Worm (Caenorhabditis elegans) whole organism, L1 larva: ENCODE results near the gene srh-248.

Experiments used
- C16A3.4 ChIP-seq: fragments of 150-350 bp; optimal IDR thresholded peaks from 2 replicates; lab custom pipeline; 2014; ENCODE audit warnings: missing biosample characterization, missing genetic modification characterization
- Y116A8C.19 ChIP-seq: sonication (generic microtip); optimal IDR thresholded peaks from 2 replicates; lab custom pipeline; 2016; ENCODE audit warnings: missing compliant biosample characterization, missing genetic modification characterization, borderline replicate concordance
- ama-1 ChIP-seq: fragments of 150-350 bp; optimal IDR thresholded peaks from 2 replicates; lab custom pipeline; 2014
- ceh-88 ChIP-seq: fragments of 200-800 bp; sonication (Bioruptor generic); IDR thresholded peaks from 2 replicates; pipeline ENCODE4 v1.3.6; 2022; ENCODE audit warnings: missing genetic modification characterization, missing compliant biosample characterization
- ceh-90 ChIP-seq: sonication (generic microtip); optimal IDR thresholded peaks from 2 replicates; lab custom pipeline; 2016; ENCODE audit warnings: missing genetic modification characterization, missing compliant biosample characterization
- ces-1 ChIP-seq: fragments of 150-350 bp; optimal IDR thresholded peaks from 2 replicates; lab custom pipeline; 2014; ENCODE audit warnings: missing biosample characterization, missing genetic modification reagents, missing genetic modification characterization
- efl-1 ChIP-seq, 4 experiments: fragments of 150-350 bp; optimal IDR thresholded peaks in 3 of 4; peaks in 1 of 4; 1 replicate in 1 of 4; 2 replicates in 3 of 4; lab custom pipeline; 2014; ENCODE audit warnings: missing biosample characterization in 2 of 4, missing genetic modification characterization in 2 of 4, missing genetic modification reagents in 2 of 4
- efl-3 ChIP-seq: fragments of 200-800 bp; sonication (Bioruptor generic); optimal IDR thresholded peaks from 2 replicates; lab custom pipeline; 2018; ENCODE audit warnings: mild to moderate bottlenecking, missing genetic modification characterization, missing compliant biosample characterization
- elt-2 ChIP-seq: sonication (generic microtip); optimal IDR thresholded peaks from 2 replicates; lab custom pipeline; 2016; ENCODE audit warnings: missing genetic modification characterization, mild to moderate bottlenecking, inconsistent platforms, missing compliant biosample characterization, missing genetic modification reagents
- ets-5 ChIP-seq: fragments of 200-800 bp; sonication (Bioruptor generic); IDR thresholded peaks from 2 replicates; pipeline ENCODE4 v1.3.6; 2022; ENCODE audit warnings: missing genetic modification characterization, missing compliant biosample characterization
- fkh-10 ChIP-seq: sonication (generic microtip); optimal IDR thresholded peaks from 2 replicates; lab custom pipeline; 2017; ENCODE audit warnings: missing biosample characterization, missing genetic modification reagents, missing genetic modification characterization
- grh-1 ChIP-seq: fragments of 200-800 bp; sonication (Bioruptor generic); IDR thresholded peaks from 2 replicates; pipeline ENCODE4 v1.3.6; 2022; ENCODE audit warnings: missing genetic modification reagents, missing genetic modification characterization, missing compliant biosample characterization
- lin-14 ChIP-seq: fragments of 200-800 bp; sonication (Bioruptor generic); optimal IDR thresholded peaks from 2 replicates; lab custom pipeline; 2018; ENCODE audit warnings: mild to moderate bottlenecking, missing genetic modification characterization, moderate library complexity, missing compliant biosample characterization
- lin-35 ChIP-seq, 2 experiments: fragments of 150-350 bp; optimal IDR thresholded peaks; 2 replicates each; lab custom pipeline; 2014; ENCODE audit warnings: missing biosample characterization in 2 of 2, missing genetic modification characterization in 2 of 2, missing genetic modification reagents in 2 of 2
- lin-39 ChIP-seq: fragments of 150-350 bp; optimal IDR thresholded peaks from 2 replicates; lab custom pipeline; 2014; ENCODE audit warnings: missing biosample characterization, missing genetic modification reagents, missing genetic modification characterization
- mdl-1 ChIP-seq, 2 experiments: fragments of 150-350 bp; optimal IDR thresholded peaks; 2 replicates each; lab custom pipeline; 2014 to 2017; ENCODE audit warnings: missing biosample characterization in 2 of 2, missing genetic modification characterization in 2 of 2, inconsistent platforms in 1 of 2
- mef-2 ChIP-seq: fragments of 150-350 bp; optimal IDR thresholded peaks from 2 replicates; lab custom pipeline; 2014; ENCODE audit warnings: missing biosample characterization, missing genetic modification characterization
- mep-1 ChIP-seq: fragments of 150-350 bp; optimal IDR thresholded peaks from 2 replicates; lab custom pipeline; 2014; ENCODE audit warnings: missing biosample characterization, missing genetic modification characterization
- nhr-12 ChIP-seq: sonication (generic microtip); optimal IDR thresholded peaks from 2 replicates; lab custom pipeline; 2017; ENCODE audit warnings: missing biosample characterization, missing genetic modification characterization
- nhr-20 ChIP-seq: sonication (generic microtip); optimal IDR thresholded peaks from 2 replicates; lab custom pipeline; 2016; ENCODE audit warnings: mild to moderate bottlenecking, missing genetic modification characterization, missing compliant biosample characterization
- nhr-71 ChIP-seq: sonication (generic microtip); optimal IDR thresholded peaks from 2 replicates; lab custom pipeline; 2016; ENCODE audit warnings: mild to moderate bottlenecking, missing genetic modification characterization, moderate library complexity, missing compliant biosample characterization
- nhr-77 ChIP-seq: fragments of 150-350 bp; optimal IDR thresholded peaks from 2 replicates; lab custom pipeline; 2014; ENCODE audit warnings: missing biosample characterization, missing genetic modification characterization
- nhr-84 ChIP-seq: sonication (generic microtip); optimal IDR thresholded peaks from 2 replicates; lab custom pipeline; 2017; ENCODE audit warnings: missing biosample characterization, missing genetic modification characterization
- pag-3 ChIP-seq: sonication (generic microtip); optimal IDR thresholded peaks from 2 replicates; lab custom pipeline; 2017; ENCODE audit warnings: missing genetic modification characterization, mild to moderate bottlenecking, missing compliant biosample characterization, antibody characterized with exemption, borderline replicate concordance; ENCODE audit not compliant: insufficient read depth
- pax-3 ChIP-seq: fragments of 200-800 bp; sonication (Bioruptor generic); optimal IDR thresholded peaks from 2 replicates; lab custom pipeline; 2018; ENCODE audit warnings: mild to moderate bottlenecking, missing genetic modification characterization, moderate library complexity, missing compliant biosample characterization
- rnt-1 ChIP-seq: sonication (generic microtip); optimal IDR thresholded peaks from 2 replicates; lab custom pipeline; 2016; ENCODE audit warnings: mild to moderate bottlenecking, missing genetic modification characterization, moderate library complexity, missing compliant biosample characterization
- snpc-4 ChIP-seq: fragments of 150-350 bp; optimal IDR thresholded peaks from 2 replicates; lab custom pipeline; 2014; ENCODE audit warnings: missing biosample characterization, missing genetic modification characterization
- snu-23 ChIP-seq: sonication (generic microtip); optimal IDR thresholded peaks from 2 replicates; lab custom pipeline; 2016; ENCODE audit warnings: missing genetic modification characterization, missing compliant biosample characterization
- sox-4 ChIP-seq: sonication (generic microtip); optimal IDR thresholded peaks from 2 replicates; lab custom pipeline; 2016; ENCODE audit warnings: missing genetic modification characterization, missing compliant biosample characterization
- sptf-1 ChIP-seq: fragments of 150-350 bp; optimal IDR thresholded peaks from 2 replicates; lab custom pipeline; 2014; ENCODE audit warnings: missing biosample characterization, missing genetic modification characterization
- sup-37 ChIP-seq: fragments of 200-800 bp; sonication (Bioruptor generic); optimal IDR thresholded peaks from 2 replicates; lab custom pipeline; 2018; ENCODE audit warnings: mild to moderate bottlenecking, missing genetic modification characterization, missing compliant biosample characterization
- tlp-1 ChIP-seq: fragments of 150-350 bp; optimal IDR thresholded peaks from 2 replicates; lab custom pipeline; 2014; ENCODE audit warnings: missing biosample characterization, missing genetic modification characterization
- unc-98 ChIP-seq: fragments of 200-800 bp; sonication (Bioruptor generic); IDR thresholded peaks from 2 replicates; pipeline ENCODE4 v1.3.6; 2022; ENCODE audit warnings: missing genetic modification characterization, missing compliant biosample characterization
- xbp-1 ChIP-seq: sonication (generic microtip); optimal IDR thresholded peaks from 2 replicates; lab custom pipeline; 2016; ENCODE audit warnings: missing genetic modification characterization, missing compliant biosample characterization
- zip-4 ChIP-seq: fragments of 200-800 bp; sonication (Bioruptor generic); optimal IDR thresholded peaks from 2 replicates; lab custom pipeline; 2018; ENCODE audit warnings: mild to moderate bottlenecking, missing genetic modification characterization, moderate library complexity, missing compliant biosample characterization

srh-248 gene

DNA sequence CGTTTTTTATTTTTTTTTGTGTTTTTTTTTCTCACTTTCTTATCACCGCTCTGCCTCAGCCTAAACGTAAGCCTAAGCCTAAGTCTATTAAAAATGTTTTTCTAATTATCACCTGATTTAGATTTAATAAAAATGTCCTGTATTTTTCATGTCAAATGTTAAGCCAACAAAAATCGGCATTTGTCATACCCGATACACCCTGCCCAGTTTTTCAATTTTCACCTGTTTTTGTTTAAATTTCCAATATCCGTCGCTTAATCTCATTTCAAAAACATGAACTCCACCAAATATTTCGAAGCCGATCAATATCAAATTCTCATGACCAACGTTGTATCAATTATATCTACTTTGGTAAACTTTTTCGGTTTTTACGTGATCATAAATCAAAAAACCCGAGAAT is 24.0 kb downstream of the srh-248 start, which contains the start of gene C31B8.1:
Gene C31B8.1 (plus strand): TSS at position 301 of the 400 bp plus-strand sequence.
- no peak for TF ChIP-seq unc-98
- TF ChIP-seq nhr-77 = no peak
- no peak for TF ChIP-seq efl-1 (optimal IDR thresholded peaks at IDR 0.05; lab: Kevin White, UChicago)
- TF ChIP-seq efl-1 (GFP tag; optimal IDR thresholded peaks at IDR 0.05 in 1 of 2; lab: Kevin White, UChicago) = peak in 1 of 2 experiments; percentile 78
- TF ChIP-seq efl-3 (GFP tag; lab: Kevin White, UChicago) = no peak
- TF ChIP-seq nhr-71 = no peak

DNA sequence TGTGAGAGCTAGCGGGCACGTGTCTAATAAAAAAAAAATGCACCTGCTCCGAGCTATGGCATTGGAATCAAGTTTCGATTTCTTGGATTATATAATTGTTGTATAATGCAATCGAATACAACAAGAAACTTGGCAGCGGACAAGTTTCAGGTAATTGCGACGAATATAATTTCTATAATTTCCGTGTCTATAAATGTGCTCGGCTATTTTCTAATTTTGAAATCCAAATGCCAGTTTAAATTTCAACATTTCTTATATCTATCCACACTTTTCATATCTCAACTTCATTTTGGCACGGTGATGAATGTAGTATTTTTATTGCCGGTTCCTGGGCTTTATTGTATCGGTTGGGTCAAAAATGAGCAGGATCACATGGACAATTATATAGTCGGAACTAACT is 25.5 kb downstream of the srh-248 start, which contains the start of gene C31B8.16:
Gene C31B8.16 (plus strand): TSS at position 301 of the 400 bp plus-strand sequence.
- TF ChIP-seq fkh-10 (GFP tag; lab: Kevin White, UChicago) (no peak), lin-39 (tag; lab: Kevin White, UChicago) (no peak), nhr-20 (tag; lab: Kevin White, UChicago) (no peak), C16A3.4 (tag; lab: Kevin White, UChicago) (no peak), pag-3 (no peak), mef-2 (tag; lab: Kevin White, UChicago) (no peak), efl-1 (optimal IDR thresholded peaks at IDR 0.05; lab: Kevin White, UChicago) (no peak), efl-1 (GFP tag; optimal IDR thresholded peaks at IDR 0.05 in 1 of 2; lab: Kevin White, UChicago) (no peak), ces-1 (GFP tag; lab: Kevin White, UChicago) (no peak), rnt-1 (no peak), unc-98 (no peak), pax-3 (tag; lab: Kevin White, UChicago) (no peak), nhr-84 (tag; lab: Kevin White, UChicago) (no peak), ceh-90 (tag; lab: Kevin White, UChicago) (no peak), grh-1 (GFP tag; lab: Robert Waterston, UW) (no peak)

DNA sequence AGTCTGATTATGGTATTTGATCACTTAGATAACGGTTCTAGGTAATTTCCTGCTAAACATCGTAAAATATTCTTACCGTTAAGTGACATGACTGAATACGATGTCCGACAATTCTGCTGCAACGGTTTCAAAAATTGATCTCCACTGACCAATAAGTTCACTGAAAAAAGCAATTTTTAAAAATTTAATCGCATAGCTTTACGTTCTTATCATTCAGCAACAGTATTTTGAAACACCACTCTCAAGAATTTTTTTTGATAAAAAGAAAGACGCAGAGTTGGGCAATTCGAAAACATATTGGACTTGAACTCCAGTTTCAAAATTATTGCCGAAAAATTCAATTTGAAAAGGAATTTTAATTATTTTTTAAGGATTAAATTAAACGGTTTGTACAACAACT is 27.7 kb downstream of the srh-248 start, which contains the start of gene C31B8.12:
Gene C31B8.12 (minus strand): TSS at position 101 of the 400 bp plus-strand sequence.
- TF ChIP-seq sptf-1 (tag; lab: Kevin White, UChicago) = no peak
- no peak for TF ChIP-seq ama-1 (lab: Kevin White, UChicago)
- no peak for TF ChIP-seq mdl-1 (tag; optimal IDR thresholded peaks at IDR 0.05; lab: Kevin White, UChicago)
- TF ChIP-seq sox-4 (tag; lab: Kevin White, UChicago) = no peak
- no peak for TF ChIP-seq nhr-12 (tag; lab: Kevin White, UChicago)
- TF ChIP-seq grh-1 (GFP tag; lab: Robert Waterston, UW) = no peak
- no peak for TF ChIP-seq ceh-88
- TF ChIP-seq lin-14 (GFP tag; lab: Kevin White, UChicago) = no peak
- no peak for TF ChIP-seq sup-37 (GFP tag; lab: Kevin White, UChicago)

DNA sequence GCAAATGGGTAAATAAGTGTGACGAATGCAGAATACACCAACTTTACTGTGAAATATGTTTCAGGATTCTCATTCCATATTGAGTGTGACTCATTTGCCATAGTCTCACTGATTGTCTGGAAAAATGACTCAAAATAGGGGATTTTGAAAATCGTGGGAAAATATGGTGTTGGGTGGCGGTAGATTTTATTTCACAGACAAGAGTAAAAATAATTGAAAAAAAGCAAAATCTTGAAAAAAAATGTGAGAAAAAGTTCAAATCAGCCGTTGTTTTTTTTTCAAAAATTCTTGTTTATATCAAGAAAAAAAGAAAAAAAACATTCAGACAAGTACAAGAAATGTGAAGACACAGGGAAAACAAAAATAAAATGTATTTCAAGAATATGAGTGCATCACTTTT is 32.6 kb downstream of the srh-248 start, which contains the start of gene srh-38:
Gene srh-38 (minus strand): TSS at position 101 of the 400 bp plus-strand sequence.
- TF ChIP-seq pag-3 (no peak), Y116A8C.19 (no peak), efl-1 (optimal IDR thresholded peaks at IDR 0.05; lab: Kevin White, UChicago) (no peak), efl-1 (GFP tag; optimal IDR thresholded peaks at IDR 0.05 in 1 of 2; lab: Kevin White, UChicago) (no peak), ets-5 (GFP tag; lab: Robert Waterston, UW) (no peak), rnt-1 (no peak), elt-2 (tag; lab: Kevin White, UChicago) (no peak)

DNA sequence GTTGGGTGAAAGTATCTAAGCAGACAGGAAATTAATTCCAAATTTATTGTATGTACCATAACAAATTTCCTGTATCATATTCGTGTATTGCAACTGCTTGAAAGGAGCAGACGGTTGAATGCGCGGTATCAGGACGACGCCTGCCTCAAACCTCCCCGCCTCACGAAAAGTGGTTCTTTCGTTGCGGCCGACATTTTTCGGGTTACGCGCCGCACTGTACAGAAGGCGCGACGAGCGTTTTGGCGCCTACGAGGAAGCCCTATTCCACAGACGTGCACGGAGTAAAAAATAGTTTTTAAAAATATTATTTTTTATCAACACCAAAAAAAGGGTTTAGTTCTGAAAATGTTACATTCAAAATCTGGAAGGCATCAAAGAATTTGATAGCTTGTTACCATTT is 35.1 kb downstream of the srh-248 start:
- TF ChIP-seq mep-1 (tag; lab: Kevin White, UChicago) (no peak), snpc-4 (tag; lab: Kevin White, UChicago) (peak; percentile 44), tlp-1 (no peak), efl-3 (GFP tag; lab: Kevin White, UChicago) (no peak)

DNA sequence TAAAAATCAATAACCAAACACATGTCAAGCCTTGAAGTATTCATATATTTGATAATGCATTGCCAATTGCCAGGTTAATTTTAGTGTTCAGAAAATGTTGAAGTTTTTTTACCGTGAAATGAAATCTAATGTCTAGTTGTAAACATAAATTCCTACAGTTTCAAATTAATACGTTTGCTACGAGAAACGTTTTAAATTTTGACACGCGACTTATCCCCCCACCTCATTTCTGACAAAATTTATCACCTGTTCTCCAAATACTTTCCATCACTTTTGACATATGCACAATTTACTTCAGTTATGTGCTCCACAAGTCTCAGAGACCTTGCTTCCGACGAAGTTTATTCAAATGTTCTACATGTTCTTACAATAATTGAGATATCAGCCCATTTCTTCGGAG is 41.3 kb downstream of the srh-248 start, which contains the start of gene srh-146:
Gene srh-146 (plus strand): TSS at position 301 of the 400 bp plus-strand sequence.
- TF ChIP-seq zip-4 (GFP tag; lab: Kevin White, UChicago) (no peak), lin-35 (GFP tag; optimal IDR thresholded peaks at IDR 0.05; lab: Kevin White, UChicago) (no peak), xbp-1 (no peak), snu-23 (GFP tag; lab: Kevin White, UChicago) (no peak), rnt-1 (no peak)
